Fruit fly (Drosophila melanogaster): Measurements from ENCODE around the gene CLIP-190.
A peak's percentile ranks its signal among the peaks of the same experiment; 100 is the strongest.

The CLIP-190 gene

DNA sequence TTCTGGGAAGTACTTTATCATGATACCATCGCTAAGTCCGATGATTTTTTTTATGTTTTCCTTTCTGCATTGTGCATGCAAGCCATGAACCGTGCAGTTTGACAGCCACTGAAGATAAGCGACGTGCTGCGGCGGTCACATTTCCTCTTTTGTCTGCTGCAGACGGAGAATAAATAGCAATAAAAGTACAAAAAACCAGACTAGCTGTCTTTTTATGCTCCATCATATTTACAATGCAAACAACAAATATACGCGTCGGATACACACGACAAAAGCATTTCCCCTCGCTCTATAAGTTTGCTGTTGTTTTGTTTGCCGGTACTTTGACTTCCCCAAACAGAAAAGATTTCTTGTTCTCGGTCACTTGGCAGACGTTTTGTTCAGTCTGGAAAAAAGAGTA, 4.7 kb upstream of the CLIP-190 start (continued):
- TF ChIP-seq dmrt11E (tag; optimal IDR thresholded peaks at IDR 0.05) = peak; percentile 81
- no peak for TF ChIP-seq hkb (optimal IDR thresholded peaks at IDR 0.05)
- TF ChIP-seq hkb (GFP tag; IDR thresholded peaks at IDR 0.05) = peak; percentile 75
- peak; percentile 40; the same call in 1 of the 2 replicates for TF ChIP-seq ttk (GFP tag; IDR thresholded peaks at IDR 0.05)
- peak; percentile 80 for TF ChIP-seq lab (GFP tag; optimal IDR thresholded peaks at IDR 0.05)
- no peak for TF ChIP-seq Dfd (GFP tag; optimal IDR thresholded peaks at IDR 0.05)
- peak; percentile 74 for TF ChIP-seq nom (GFP tag; optimal IDR thresholded peaks at IDR 0.05)
- TF ChIP-seq CG9876 (GFP tag; optimal IDR thresholded peaks at IDR 0.05) = peak; percentile 38
- no peak for TF ChIP-seq Dip3 (GFP tag; optimal IDR thresholded peaks at IDR 0.05)
- TF ChIP-seq CG15514 (GFP tag; optimal IDR thresholded peaks at IDR 0.05) = peak; percentile 22
- peak; percentile 20 for TF ChIP-seq sd (tag; optimal IDR thresholded peaks at IDR 0.05)
- TF ChIP-seq CoRest (tag; optimal IDR thresholded peaks at IDR 0.05) = peak; percentile 75
- no peak for TF ChIP-seq HLH4C (GFP tag; IDR thresholded peaks at IDR 0.05; ENCODE audit: partially characterized antibody)
- peak; percentile 21 for TF ChIP-seq Fer2 (tag; optimal IDR thresholded peaks at IDR 0.05)
- no peak for TF ChIP-seq D (optimal IDR thresholded peaks at IDR 0.05)
- TF ChIP-seq D (GFP tag; optimal IDR thresholded peaks at IDR 0.05) = peak; percentile 88
- peak; percentile 13 for TF ChIP-seq CG12942 (GFP tag; optimal IDR thresholded peaks at IDR 0.05)
- no peak for TF ChIP-seq schlank (tag; optimal IDR thresholded peaks at IDR 0.05)
- TF ChIP-seq CG18619 (GFP tag; optimal IDR thresholded peaks at IDR 0.05) = peak; percentile 73
- no peak for TF ChIP-seq CG3838 (GFP tag; optimal IDR thresholded peaks at IDR 0.05)
- peak in 1 of 3 experiments; percentile 63 for TF ChIP-seq Stat92E (GFP tag; optimal IDR thresholded peaks at IDR 0.05)
- peak; percentile 81 for TF ChIP-seq CG12071 (GFP tag; optimal IDR thresholded peaks at IDR 0.05)
- TF ChIP-seq CG7786 (GFP tag; optimal IDR thresholded peaks at IDR 0.05) = peak; percentile 11
- no peak for TF ChIP-seq CG11247 (GFP tag; IDR thresholded peaks at IDR 0.05)
- TF ChIP-seq bowl (GFP tag; IDR thresholded peaks at IDR 0.05) = no peak
- TF ChIP-seq CG32772 (GFP tag; IDR thresholded peaks at IDR 0.05) = 0 out of 2 replicates have a peak, but pooled peaks have one; percentile 24
- TF ChIP-seq CG1529 (GFP tag; optimal IDR thresholded peaks at IDR 0.05) = peak; percentile 74
- no peak for TF ChIP-seq Dip2 (GFP tag; IDR thresholded peaks at IDR 0.05)
- TF ChIP-seq Mrtf (GFP tag; IDR thresholded peaks at IDR 0.05) = no peak
- TF ChIP-seq amos (GFP tag; IDR thresholded peaks at IDR 0.05; ENCODE audit: partially characterized antibody) = no peak
- TF ChIP-seq CG15011 (GFP tag; optimal IDR thresholded peaks at IDR 0.05) = peak; percentile 53
- peak; percentile 81 for TF ChIP-seq CG6254 (GFP tag; optimal IDR thresholded peaks at IDR 0.05)
- TF ChIP-seq ewg (GFP tag; optimal IDR thresholded peaks at IDR 0.05) = peak; percentile 69
- peak; percentile 67 for TF ChIP-seq jumu (GFP tag; optimal IDR thresholded peaks at IDR 0.05)
- TF ChIP-seq YL-1 (GFP tag; optimal IDR thresholded peaks at IDR 0.05) = peak; percentile 81
- TF ChIP-seq ind (GFP tag; optimal IDR thresholded peaks at IDR 0.05) = no peak
- TF ChIP-seq CG7987 (GFP tag; optimal IDR thresholded peaks at IDR 0.05) = peak; percentile 83
- peak; percentile 91 for TF ChIP-seq CG8290 (GFP tag; optimal IDR thresholded peaks at IDR 0.05)
- TF ChIP-seq CG8290 (tag; optimal IDR thresholded peaks at IDR 0.05) = peak; percentile 62 to 76
- TF ChIP-seq CG14667 (GFP tag; IDR thresholded peaks at IDR 0.05) = no peak
- peak; percentile 81 for TF ChIP-seq zfh1 (GFP tag; IDR thresholded peaks at IDR 0.05)
- TF ChIP-seq Adf1 (GFP tag; IDR thresholded peaks at IDR 0.05) = no peak
- TF ChIP-seq gro (GFP tag; optimal IDR thresholded peaks at IDR 0.05) = no peak
- TF ChIP-seq CG15073 (GFP tag; optimal IDR thresholded peaks at IDR 0.05) = no peak
- no peak for TF ChIP-seq usp (GFP tag; optimal IDR thresholded peaks at IDR 0.05)
- peak; percentile 8 for TF ChIP-seq cwo (GFP tag; optimal IDR thresholded peaks at IDR 0.05)
- peak; percentile 36 for TF ChIP-seq Atf3 (GFP tag; optimal IDR thresholded peaks at IDR 0.05)
- no peak for TF ChIP-seq emc (GFP tag; optimal IDR thresholded peaks at IDR 0.05)
- TF ChIP-seq CG18599 (GFP tag; optimal IDR thresholded peaks at IDR 0.05) = peak; percentile 61
- TF ChIP-seq nau (GFP tag; optimal IDR thresholded peaks at IDR 0.05) = peak; percentile 76
- TF ChIP-seq pzg (GFP tag; optimal IDR thresholded peaks at IDR 0.05) = no peak
- no peak for TF ChIP-seq Poxn (GFP tag; IDR thresholded peaks at IDR 0.05)
